Worm (Caenorhabditis elegans) whole organism, mixed stage, embryonic: ENCODE results near the gene lurp-2.

Experiments used
- blmp-1 ChIP-seq: fragments of 150-350 bp; optimal IDR thresholded peaks from 2 replicates; lab custom pipeline; 2014; ENCODE audit warnings: missing biosample characterization, missing genetic modification characterization
- ceh-43 ChIP-seq: fragments of 200-800 bp; sonication (Bioruptor generic); optimal IDR thresholded peaks from 2 replicates; lab custom pipeline; 2018; ENCODE audit warnings: mild to moderate bottlenecking, missing genetic modification characterization, moderate library complexity, missing compliant biosample characterization
- mep-1 ChIP-seq: fragments of 150-350 bp; optimal IDR thresholded peaks from 2 replicates; lab custom pipeline; 2017; ENCODE audit warnings: missing biosample characterization, missing genetic modification reagents, missing genetic modification characterization, inconsistent platforms
- nhr-76 ChIP-seq: sonication (generic microtip); optimal IDR thresholded peaks from 2 replicates; lab custom pipeline; 2017; ENCODE audit warnings: missing biosample characterization, missing genetic modification characterization
- pha-4 ChIP-seq: fragments of 150-350 bp; optimal IDR thresholded peaks from 2 replicates; lab custom pipeline; 2018; ENCODE audit warnings: missing biosample characterization, missing genetic modification reagents, missing genetic modification characterization
- unc-39 ChIP-seq: fragments of 150-350 bp; optimal IDR thresholded peaks from 2 replicates; lab custom pipeline; 2014; ENCODE audit warnings: missing biosample characterization, missing genetic modification characterization

DNA sequence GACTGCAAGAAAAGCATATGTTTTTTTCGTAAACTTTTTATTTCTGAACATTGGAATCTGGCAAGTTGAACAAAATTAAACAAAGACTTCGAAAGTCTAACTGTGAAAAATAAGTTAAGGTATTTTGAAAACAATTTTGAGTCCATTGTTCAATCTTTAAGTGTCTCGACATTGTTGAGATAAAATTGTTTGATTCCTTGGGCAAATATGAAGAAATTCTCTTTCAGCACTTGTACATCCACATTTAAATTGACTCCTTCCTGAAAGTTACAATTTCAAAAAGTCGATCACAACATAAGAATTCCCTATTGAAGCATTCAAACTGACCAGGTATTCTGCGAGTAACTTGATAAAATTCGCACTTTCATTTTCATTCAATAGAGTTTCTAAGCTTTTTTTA, 37.4 kb upstream of the lurp-2 start:
- no peak for TF ChIP-seq nhr-76 (tag; lab: Kevin White, UChicago)
- no peak for TF ChIP-seq pha-4 (tag; lab: Kevin White, UChicago)
- TF ChIP-seq mep-1 (tag; lab: Kevin White, UChicago): no peak
- TF ChIP-seq ceh-43 (GFP tag; lab: Kevin White, UChicago): no peak
- no peak for TF ChIP-seq blmp-1
- TF ChIP-seq unc-39 (tag; lab: Kevin White, UChicago): no peak
